Worm (Caenorhabditis elegans) whole organism, mixed stage, embryonic: ENCODE measurements around the gene F42G4.6.
"Not testable (repeated sequence)": the region's sequence is repeated elsewhere in the genome, so short reads cannot be mapped to it uniquely, and the experiment has no call there.

ENCODE experiments used
- M03D4.4 ChIP-seq: sonication (generic microtip); optimal IDR thresholded peaks from 2 replicates; lab custom pipeline; 2017; ENCODE audit warnings: mild to moderate bottlenecking, missing genetic modification characterization, missing compliant biosample characterization
- bed-3 ChIP-seq: fragments of 200-800 bp; sonication (Bioruptor generic); optimal IDR thresholded peaks from 3 replicates; lab custom pipeline; 2018; ENCODE audit warnings: mild to moderate bottlenecking, missing genetic modification characterization, moderate library complexity, missing compliant biosample characterization
- blmp-1 ChIP-seq: fragments of 150-350 bp; optimal IDR thresholded peaks from 2 replicates; lab custom pipeline; 2014; ENCODE audit warnings: missing biosample characterization, missing genetic modification characterization
- ceh-39 ChIP-seq: fragments of 150-350 bp; optimal IDR thresholded peaks from 2 replicates; lab custom pipeline; 2014; ENCODE audit warnings: missing biosample characterization, missing genetic modification characterization
- ceh-43 ChIP-seq: fragments of 200-800 bp; sonication (Bioruptor generic); optimal IDR thresholded peaks from 2 replicates; lab custom pipeline; 2018; ENCODE audit warnings: mild to moderate bottlenecking, missing genetic modification characterization, moderate library complexity, missing compliant biosample characterization
- ces-1 ChIP-seq: fragments of 150-350 bp; optimal IDR thresholded peaks from 2 replicates; lab custom pipeline; 2014; ENCODE audit warnings: missing biosample characterization, missing genetic modification reagents, missing genetic modification characterization
- cnd-1 ChIP-seq: fragments of 200-800 bp; sonication (Bioruptor generic); optimal IDR thresholded peaks from 2 replicates; lab custom pipeline; 2018; ENCODE audit warnings: mild to moderate bottlenecking, missing genetic modification characterization, missing compliant biosample characterization
- elt-1 ChIP-seq: sonication (generic microtip); optimal IDR thresholded peaks from 2 replicates; lab custom pipeline; 2017; ENCODE audit warnings: missing genetic modification characterization, mild to moderate bottlenecking, missing compliant biosample characterization, antibody characterized with exemption, moderate library complexity, borderline replicate concordance; ENCODE audit not compliant: insufficient read depth
- flh-1 ChIP-seq: fragments of 200-800 bp; sonication (Bioruptor generic); optimal IDR thresholded peaks from 2 replicates; lab custom pipeline; 2018; ENCODE audit warnings: mild to moderate bottlenecking, missing genetic modification characterization, moderate library complexity, missing compliant biosample characterization
- ham-2 ChIP-seq: fragments of 200-800 bp; sonication (Bioruptor generic); optimal IDR thresholded peaks from 2 replicates; lab custom pipeline; 2018; ENCODE audit warnings: mild to moderate bottlenecking, missing genetic modification characterization, missing compliant biosample characterization
- hlh-1 ChIP-seq: fragments of 150-350 bp; optimal IDR thresholded peaks from 2 replicates; lab custom pipeline; 2014; ENCODE audit warnings: missing biosample characterization, missing genetic modification reagents, missing genetic modification characterization
- lin-32 ChIP-seq: fragments of 200-800 bp; sonication (Bioruptor generic); optimal IDR thresholded peaks from 2 replicates; lab custom pipeline; 2018; ENCODE audit warnings: mild to moderate bottlenecking, missing genetic modification characterization, missing compliant biosample characterization
- lsy-2 ChIP-seq: fragments of 150-350 bp; optimal IDR thresholded peaks from 2 replicates; lab custom pipeline; 2014; ENCODE audit warnings: missing biosample characterization, missing genetic modification characterization
- mab-5 ChIP-seq: fragments of 150-350 bp; optimal IDR thresholded peaks from 2 replicates; lab custom pipeline; 2014; ENCODE audit warnings: missing biosample characterization, missing genetic modification characterization
- mep-1 ChIP-seq: fragments of 150-350 bp; optimal IDR thresholded peaks from 2 replicates; lab custom pipeline; 2017; ENCODE audit warnings: missing biosample characterization, missing genetic modification reagents, missing genetic modification characterization, inconsistent platforms
- mls-2 ChIP-seq: sonication (generic microtip); optimal IDR thresholded peaks from 2 replicates; lab custom pipeline; 2016; ENCODE audit warnings: mild to moderate bottlenecking, missing genetic modification characterization, moderate library complexity, missing compliant biosample characterization
- nhr-12 ChIP-seq: fragments of 150-350 bp; optimal IDR thresholded peaks from 2 replicates; lab custom pipeline; 2014; ENCODE audit warnings: missing biosample characterization, missing genetic modification characterization
- nhr-2 ChIP-seq: fragments of 150-350 bp; optimal IDR thresholded peaks from 2 replicates; lab custom pipeline; 2014; ENCODE audit warnings: missing biosample characterization, missing genetic modification characterization
- nhr-28 ChIP-seq: fragments of 150-350 bp; optimal IDR thresholded peaks from 2 replicates; lab custom pipeline; 2014; ENCODE audit warnings: missing biosample characterization, missing genetic modification characterization
- nhr-76 ChIP-seq: sonication (generic microtip); optimal IDR thresholded peaks from 2 replicates; lab custom pipeline; 2017; ENCODE audit warnings: missing biosample characterization, missing genetic modification characterization
- pha-4 ChIP-seq: fragments of 150-350 bp; optimal IDR thresholded peaks from 2 replicates; lab custom pipeline; 2018; ENCODE audit warnings: missing biosample characterization, missing genetic modification reagents, missing genetic modification characterization
- sem-2 ChIP-seq: fragments of 200-800 bp; sonication (Bioruptor generic); optimal IDR thresholded peaks from 2 replicates; lab custom pipeline; 2018; ENCODE audit warnings: mild to moderate bottlenecking, missing genetic modification characterization, missing compliant biosample characterization
- snpc-4 ChIP-seq: fragments of 150-350 bp; optimal IDR thresholded peaks from 2 replicates; lab custom pipeline; 2014; ENCODE audit warnings: missing biosample characterization, missing genetic modification characterization
- sptf-1 ChIP-seq: sonication (generic microtip); optimal IDR thresholded peaks from 2 replicates; lab custom pipeline; 2017; ENCODE audit warnings: mild to moderate bottlenecking, missing genetic modification characterization, moderate library complexity, missing compliant biosample characterization
- tbx-8 ChIP-seq: fragments of 200-800 bp; sonication (Bioruptor generic); optimal IDR thresholded peaks from 2 replicates; lab custom pipeline; 2018; ENCODE audit warnings: mild to moderate bottlenecking, missing genetic modification characterization, moderate library complexity, missing compliant biosample characterization
- unc-120 ChIP-seq: sonication (generic microtip); optimal IDR thresholded peaks from 2 replicates; lab custom pipeline; 2017; ENCODE audit warnings: missing genetic modification characterization, missing compliant biosample characterization; ENCODE audit not compliant: poor library complexity, severe bottlenecking
- unc-39 ChIP-seq: fragments of 150-350 bp; optimal IDR thresholded peaks from 2 replicates; lab custom pipeline; 2014; ENCODE audit warnings: missing biosample characterization, missing genetic modification characterization
- unc-62 ChIP-seq: fragments of 150-350 bp; optimal IDR thresholded peaks from 2 replicates; lab custom pipeline; 2014; ENCODE audit warnings: missing biosample characterization, missing genetic modification reagents, missing genetic modification characterization
- zip-8 ChIP-seq: fragments of 150-350 bp; optimal IDR thresholded peaks from 2 replicates; lab custom pipeline; 2014; ENCODE audit warnings: missing biosample characterization, missing genetic modification characterization
- ztf-11 ChIP-seq: fragments of 150-350 bp; optimal IDR thresholded peaks from 2 replicates; lab custom pipeline; 2014; ENCODE audit warnings: missing biosample characterization, missing genetic modification characterization

Gene F42G4.6

ce11 chrII:13073742-13074141 lies 5.4 kb upstream of the F42G4.6 start:
- TF ChIP-seq bed-3 (GFP tag; lab: Kevin White, UChicago) (no peak), mep-1 (no peak), nhr-76 (tag; lab: Kevin White, UChicago) (no peak), nhr-2 (tag; lab: Kevin White, UChicago) (no peak), pha-4 (tag; lab: Kevin White, UChicago) (no peak), sem-2 (no peak), ceh-39 (tag; lab: Kevin White, UChicago) (no peak), tbx-8 (no peak), snpc-4 (tag; lab: Kevin White, UChicago) (no peak), ztf-11 (no peak), flh-1 (GFP tag; lab: Kevin White, UChicago) (no peak), lsy-2 (tag; lab: Kevin White, UChicago) (no peak), hlh-1 (tag; lab: Kevin White, UChicago) (no peak), sptf-1 (tag; lab: Kevin White, UChicago) (no peak), nhr-12 (tag; lab: Kevin White, UChicago) (no peak)
- TF ChIP-seq, all 35 proteins: peak for 0

ce11 chrII:13076301-13076916 lies 2.8 kb upstream of the F42G4.6 start:
- TF ChIP-seq ceh-43 (GFP tag; lab: Kevin White, UChicago) (no peak), unc-39 (tag; lab: Kevin White, UChicago) (no peak), ztf-11 (no peak), unc-62 (GFP tag; lab: Kevin White, UChicago) (no peak), cnd-1 (tag; lab: Kevin White, UChicago) (no peak), blmp-1 (no peak), elt-1 (tag; lab: Kevin White, UChicago) (no peak), ham-2 (GFP tag; lab: Kevin White, UChicago) (no peak), hlh-1 (tag; lab: Kevin White, UChicago) (no peak), nhr-2 (tag; lab: Kevin White, UChicago) (no peak)

- TF ChIP-seq elt-1 (tag; lab: Kevin White, UChicago) = no peak
- TF ChIP-seq unc-120 (tag; lab: Kevin White, UChicago) = no peak
- TF ChIP-seq mab-5 (tag; lab: Kevin White, UChicago) = no peak
- TF ChIP-seq zip-8 (tag; lab: Kevin White, UChicago) = no peak
- TF ChIP-seq sem-2 = no peak
- TF ChIP-seq nhr-76 (tag; lab: Kevin White, UChicago) = no peak
- TF ChIP-seq nhr-12 (tag; lab: Kevin White, UChicago) = no peak
- TF ChIP-seq ham-2 (GFP tag; lab: Kevin White, UChicago) = no peak
- no peak for TF ChIP-seq sptf-1 (tag; lab: Kevin White, UChicago)
- TF ChIP-seq blmp-1 = no peak
- no peak for TF ChIP-seq M03D4.4 (tag; lab: Kevin White, UChicago)
- TF ChIP-seq lin-32 (GFP tag; lab: Kevin White, UChicago) = no peak
- no peak for TF ChIP-seq mls-2
- no peak for TF ChIP-seq ces-1
- no peak for TF ChIP-seq ztf-11
- no peak for TF ChIP-seq bed-3 (GFP tag; lab: Kevin White, UChicago)
These were observed 1.4 kb upstream of the F42G4.6 start for ce11 chrII:13077746-13078145.

ce11 chrII:13080607-13081006 lies 1.4 kb downstream of the F42G4.6 start, which contains the start of gene Y81G3A.2:
TSS of gene Y81G3A.2 (plus strand) at chrII:13080907.
- not testable (repeated sequence) for TF ChIP-seq nhr-28; zip-8 (tag; lab: Kevin White, UChicago); sem-2

ce11 chrII:13082403-13082802 lies 3.2 kb downstream of the F42G4.6 start, which contains the start of gene Y81G3A.6:
TSS of gene Y81G3A.6 (minus strand) at chrII:13082503.
- not testable (repeated sequence) for TF ChIP-seq blmp-1; nhr-12 (tag; lab: Kevin White, UChicago); sptf-1 (tag; lab: Kevin White, UChicago)
